Worm (Caenorhabditis elegans): ENCODE data around the gene prdx-6.

The prdx-6 gene

DNA sequence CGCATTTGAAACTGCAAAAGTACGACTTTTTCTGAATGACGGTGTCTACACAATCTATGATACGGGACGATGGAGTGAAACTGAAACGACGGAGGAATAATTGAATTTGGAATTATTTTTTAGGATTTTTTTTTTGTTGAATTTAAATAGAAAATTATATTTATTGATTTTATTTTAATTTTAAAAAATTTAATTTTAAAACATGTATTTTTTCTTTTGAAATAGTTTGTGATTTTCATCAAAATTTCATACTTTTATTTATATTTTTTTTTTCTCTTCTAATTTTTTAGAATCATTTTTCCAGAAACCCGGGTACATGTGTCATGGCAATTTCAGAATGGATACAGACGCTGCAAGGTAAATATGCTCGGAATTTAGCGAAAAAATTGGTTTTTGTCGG is 10.5 kb upstream of the prdx-6 start, which contains the start of gene Y38C1AA.1:
Gene Y38C1AA.1, plus strand, starts transcription at position 301 of the 400 bp plus-strand sequence.
- no peak for TF ChIP-seq unc-62 (GFP tag; optimal IDR thresholded peaks at IDR 0.05)

DNA sequence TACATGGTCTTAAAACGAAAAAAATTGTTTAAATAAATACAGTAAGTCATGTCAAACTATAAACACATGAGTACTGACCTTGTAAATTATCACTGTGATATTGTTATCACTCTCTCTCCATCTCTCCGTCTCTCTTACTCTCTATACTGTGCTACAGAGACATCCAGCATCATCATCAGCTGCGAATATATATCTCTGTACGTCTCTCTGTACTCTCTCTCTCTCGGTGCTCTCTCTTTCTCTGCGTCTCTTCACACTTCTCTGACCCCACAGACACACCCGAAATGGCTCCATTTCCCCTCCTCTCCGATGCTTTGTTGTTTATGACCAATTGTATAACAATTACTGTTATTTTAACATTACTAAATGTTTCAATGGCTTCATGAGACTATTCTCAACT is 7.8 kb upstream of the prdx-6 start:
- TF ChIP-seq unc-62 (GFP tag; optimal IDR thresholded peaks at IDR 0.05), result no peak

DNA sequence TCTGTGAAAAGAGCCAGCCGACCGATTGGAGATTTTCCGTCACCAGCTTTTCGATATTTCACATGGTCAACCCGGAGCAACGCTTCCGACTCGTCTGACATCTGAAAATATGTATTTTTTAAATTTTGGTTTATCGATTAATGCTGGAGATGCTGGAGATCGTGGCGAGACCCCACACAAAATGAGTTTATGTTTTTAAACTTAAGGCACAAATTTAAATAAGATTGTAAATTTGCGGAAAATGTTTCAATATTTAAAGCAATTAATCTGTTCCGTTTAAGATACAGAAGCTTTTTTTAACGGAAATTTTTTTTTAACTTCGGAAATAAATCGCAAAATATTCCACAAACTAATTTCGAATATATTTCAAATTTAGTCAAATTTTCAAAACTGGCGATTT is 13.3 kb downstream of the prdx-6 start, which contains the start of gene gtf-2H1:
Gene gtf-2H1, minus strand, starts transcription at position 101 of the 400 bp plus-strand sequence.
- no peak for TF ChIP-seq unc-62 (GFP tag; optimal IDR thresholded peaks at IDR 0.05)

DNA sequence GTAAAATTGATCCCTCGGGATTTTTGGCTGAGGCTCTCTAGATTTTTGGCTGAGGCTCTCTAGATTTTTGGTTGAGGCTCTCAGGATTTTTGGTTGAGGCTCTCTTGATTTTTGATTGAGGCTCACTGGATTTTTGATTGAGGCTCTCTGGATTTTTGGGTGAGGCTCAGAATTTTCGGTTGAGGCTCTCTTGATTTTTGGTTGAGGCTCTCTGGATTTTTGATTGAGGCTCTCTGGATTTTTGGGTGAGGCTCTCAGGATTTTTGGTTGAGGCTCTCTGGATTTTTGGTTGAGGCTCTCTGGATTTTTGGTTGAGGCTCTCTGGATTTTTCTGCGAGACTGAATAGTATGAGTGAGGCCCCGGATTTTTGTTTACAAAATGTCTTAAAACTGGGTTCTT is 17.8 kb downstream of the prdx-6 start:
- no peak for TF ChIP-seq unc-62 (GFP tag; optimal IDR thresholded peaks at IDR 0.05)

DNA sequence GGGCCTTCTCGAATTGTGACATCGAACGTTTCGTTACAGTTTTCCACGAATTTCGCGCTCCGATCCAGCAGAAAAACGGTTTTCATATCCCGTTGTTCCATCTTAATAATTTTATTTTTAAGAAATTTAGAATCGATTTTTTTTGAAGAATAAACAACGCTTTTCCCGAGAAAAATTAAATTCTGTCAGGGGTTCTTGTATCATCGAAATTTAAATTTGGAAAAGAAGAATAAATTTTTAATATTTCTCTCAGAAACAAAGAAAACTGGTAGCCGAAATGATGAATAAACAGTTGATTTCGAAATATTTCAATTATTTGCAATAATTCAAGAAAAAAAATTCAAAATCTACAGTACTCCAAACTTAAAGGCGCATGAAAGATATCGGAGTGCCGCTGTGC is 19.0 kb downstream of the prdx-6 start, which contains the start of gene ints-13:
Gene ints-13, minus strand, starts transcription at position 101 of the 400 bp plus-strand sequence.
- no peak for TF ChIP-seq unc-62 (GFP tag; optimal IDR thresholded peaks at IDR 0.05)

DNA sequence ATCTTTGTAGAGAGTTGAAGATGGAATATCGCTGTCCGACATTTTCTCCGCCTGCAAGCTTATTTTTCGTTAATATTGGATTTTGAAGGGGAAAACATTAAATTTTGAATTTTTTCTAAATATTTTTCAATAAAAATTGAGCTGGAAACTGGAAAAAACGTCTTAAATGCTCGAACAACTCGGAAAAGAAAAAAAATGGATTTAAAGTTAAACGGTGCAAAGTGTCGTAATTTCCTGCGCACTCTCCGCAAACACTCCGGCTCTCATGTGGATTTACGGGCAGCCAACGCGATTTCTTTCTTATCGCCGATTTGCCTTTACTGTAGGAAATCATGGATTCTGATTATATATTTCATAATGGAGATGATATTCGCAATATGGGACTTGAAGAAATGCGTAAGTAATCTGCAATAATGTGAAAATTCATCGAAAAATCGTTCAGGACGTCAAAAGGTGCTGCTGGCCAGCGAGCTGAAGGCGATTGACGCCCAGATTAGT is 22.0 kb downstream of the prdx-6 start, which contains the start of the genes fnta-1 and cogc-8:
Gene fnta-1, minus strand, starts transcription at position 51 of the 498 bp plus-strand sequence.
Gene cogc-8, plus strand, starts transcription at position 195 of the 498 bp plus-strand sequence.
- TF ChIP-seq unc-62 (GFP tag; optimal IDR thresholded peaks at IDR 0.05), result no peak

DNA sequence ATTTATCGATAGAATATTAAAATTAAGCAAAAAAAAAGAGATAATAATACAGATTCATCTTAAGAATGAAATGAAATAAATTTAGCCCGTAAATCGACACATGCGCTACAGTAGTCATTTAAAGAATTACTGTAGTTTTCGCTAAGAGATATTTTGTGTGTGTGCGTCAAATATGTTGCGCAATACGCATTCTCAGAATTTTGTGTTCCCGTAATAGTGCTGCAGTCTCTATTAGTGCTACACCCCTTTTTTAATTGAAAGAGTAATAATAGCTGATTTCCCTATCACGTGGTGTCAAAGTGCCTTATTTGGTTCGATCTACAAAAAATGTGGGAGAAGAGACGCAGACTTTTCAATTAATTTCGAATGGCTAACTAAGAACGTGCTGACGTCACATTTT is 25.9 kb downstream of the prdx-6 start:
- no peak for TF ChIP-seq unc-62 (GFP tag; optimal IDR thresholded peaks at IDR 0.05)

DNA sequence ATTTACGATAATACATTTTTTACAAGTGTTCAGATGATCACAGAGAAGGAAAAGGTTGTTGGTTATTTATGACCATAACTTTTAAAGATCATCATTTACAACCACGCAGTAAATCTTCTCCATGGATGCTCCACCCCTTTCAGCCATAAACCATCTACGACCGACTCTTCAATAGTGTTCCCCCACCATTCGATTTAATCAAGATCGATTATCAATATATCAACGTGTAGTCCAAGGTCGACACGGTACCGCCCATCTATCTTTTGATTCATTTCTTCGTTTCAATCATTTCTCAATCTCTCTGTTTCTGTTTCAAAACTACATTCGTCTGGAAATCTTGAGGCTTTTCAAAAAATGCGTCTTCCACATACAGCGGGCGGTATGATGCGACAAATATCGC is 26.5 kb downstream of the prdx-6 start, which contains the start of gene aass-1:
Gene aass-1, plus strand, starts transcription at position 301 of the 400 bp plus-strand sequence.
- no peak for TF ChIP-seq unc-62 (GFP tag; optimal IDR thresholded peaks at IDR 0.05)

DNA sequence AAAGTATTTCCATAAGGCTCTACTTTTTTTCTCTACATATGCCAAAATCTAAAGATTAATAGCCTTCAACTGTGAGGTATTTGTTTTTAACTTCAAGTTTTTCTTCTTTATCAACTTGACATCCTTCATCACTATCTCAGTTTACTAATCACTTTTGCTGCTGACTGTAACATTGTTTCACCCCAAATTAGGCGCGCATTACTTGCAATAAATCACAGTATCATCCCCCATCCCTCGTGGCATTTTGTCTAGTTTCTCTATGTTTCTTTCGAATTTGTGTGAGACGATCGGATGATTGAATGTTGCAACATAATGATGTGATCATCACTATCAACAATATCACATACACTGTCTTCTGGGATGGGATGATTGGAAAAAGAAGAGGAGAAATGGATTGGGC is 29.1 kb downstream of the prdx-6 start:
- no peak for TF ChIP-seq unc-62 (GFP tag; optimal IDR thresholded peaks at IDR 0.05)

DNA sequence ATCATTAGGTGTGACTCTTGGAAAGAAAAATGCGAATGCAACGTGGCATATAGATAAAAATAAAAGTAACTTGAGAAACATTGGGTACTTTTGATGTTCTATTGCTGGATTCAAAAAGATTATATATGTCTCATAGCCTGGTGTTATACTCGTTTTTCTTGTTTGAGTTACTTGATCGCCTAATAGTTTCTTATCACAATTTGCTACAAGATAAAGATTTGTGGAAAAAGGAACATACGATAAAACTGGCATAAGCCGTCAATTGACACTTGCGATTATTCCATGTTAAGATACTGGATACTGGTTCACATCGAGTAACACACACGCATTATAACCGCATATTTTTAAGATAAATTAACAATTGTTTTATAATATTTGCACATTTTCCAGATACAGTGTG is 34.1 kb downstream of the prdx-6 start, which contains the start of gene grl-19:
Gene grl-19, minus strand, starts transcription at position 101 of the 400 bp plus-strand sequence.
- TF ChIP-seq unc-62 (GFP tag; optimal IDR thresholded peaks at IDR 0.05), result no peak

DNA sequence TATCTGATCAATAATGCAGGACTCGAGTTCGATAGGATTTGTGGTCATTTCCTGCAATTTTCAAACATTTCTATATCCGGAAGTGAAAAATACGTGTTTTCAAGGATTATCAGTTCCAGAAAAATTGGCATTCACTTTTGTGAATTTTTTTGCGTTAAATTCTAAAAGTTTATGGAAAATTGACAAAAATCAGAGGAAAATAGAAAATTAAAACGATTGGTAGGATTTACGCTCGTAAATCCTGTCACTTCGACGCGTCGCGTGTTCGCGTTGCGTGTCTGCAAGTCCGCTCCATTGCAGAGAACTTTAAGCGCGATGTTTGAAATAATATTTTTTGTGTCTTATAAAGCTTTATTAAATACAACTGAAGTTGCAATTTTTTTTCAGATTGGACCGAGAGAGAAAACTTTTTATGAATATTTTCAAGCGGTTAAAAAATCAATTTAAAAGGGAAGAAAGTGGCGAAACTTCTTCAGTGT is 37.1 kb downstream of the prdx-6 start, which contains the start of gene rcat-1:
Gene rcat-1, minus strand, starts transcription at position 51 of the 479 bp plus-strand sequence.
- TF ChIP-seq unc-62 (GFP tag; optimal IDR thresholded peaks at IDR 0.05), result no peak

DNA sequence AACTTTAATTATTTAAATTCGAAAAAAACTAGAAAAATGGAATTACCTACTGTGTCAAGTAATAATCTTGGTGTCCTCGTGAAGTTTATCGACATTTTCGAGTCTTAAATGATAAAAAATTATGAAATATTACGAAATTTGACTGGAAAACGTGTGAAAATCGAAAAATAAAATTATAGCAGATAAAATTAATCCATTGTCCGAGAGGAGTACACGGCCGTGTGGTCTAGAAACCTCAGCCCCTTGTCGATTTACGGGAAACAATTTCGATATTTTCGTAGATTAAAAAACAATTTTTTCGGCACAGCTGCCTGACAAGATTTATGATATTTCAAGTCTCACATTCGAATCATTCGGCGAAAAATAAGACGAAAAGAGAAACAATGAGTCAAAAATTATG is 38.7 kb downstream of the prdx-6 start, which contains the start of gene R02D3.8:
Gene R02D3.8, minus strand, starts transcription at position 109 of the 400 bp plus-strand sequence.
- TF ChIP-seq unc-62 (GFP tag; optimal IDR thresholded peaks at IDR 0.05), result no peak

DNA sequence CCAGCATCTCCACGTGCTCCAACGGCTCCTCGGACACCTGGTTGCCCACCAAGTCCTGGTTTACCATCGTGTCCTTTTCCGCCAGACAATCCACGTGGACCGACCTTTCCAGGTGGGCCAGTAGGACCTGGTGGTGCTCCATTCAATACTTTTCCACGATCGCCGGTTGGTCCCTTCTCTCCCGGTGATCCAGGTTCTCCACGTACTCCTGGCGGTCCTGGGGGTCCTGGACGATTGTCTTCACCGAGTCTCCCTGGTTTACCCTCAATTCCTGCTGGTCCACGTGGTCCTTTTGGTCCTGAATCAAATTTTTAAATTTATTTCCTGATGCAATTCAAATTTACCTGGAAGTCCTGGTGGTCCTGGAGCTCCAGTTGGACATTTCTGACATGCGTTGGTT is 40.0 kb downstream of the prdx-6 start:
- TF ChIP-seq unc-62 (GFP tag; optimal IDR thresholded peaks at IDR 0.05), result no peak

DNA sequence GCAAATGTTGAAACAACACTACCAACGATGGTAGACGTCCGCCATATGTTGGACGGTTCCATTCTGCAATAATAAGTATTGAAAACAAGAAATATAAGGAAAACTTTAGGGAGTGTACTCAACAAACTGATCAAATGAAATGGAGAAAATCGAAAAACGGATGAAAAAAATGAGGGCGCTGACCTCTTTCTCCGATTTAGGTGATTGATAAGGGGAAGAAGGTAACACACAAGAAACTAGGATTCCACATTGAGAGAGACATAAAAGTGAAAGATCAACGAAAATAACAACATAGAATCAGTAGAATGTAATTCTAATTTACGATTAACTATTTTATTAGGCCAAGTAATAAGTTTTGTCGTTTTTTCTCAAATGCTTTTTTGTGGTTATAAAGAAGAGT is 40.8 kb downstream of the prdx-6 start, which contains the start of gene dpy-9:
Gene dpy-9, minus strand, starts transcription at position 63 of the 400 bp plus-strand sequence.
- no peak for TF ChIP-seq unc-62 (GFP tag; optimal IDR thresholded peaks at IDR 0.05)

DNA sequence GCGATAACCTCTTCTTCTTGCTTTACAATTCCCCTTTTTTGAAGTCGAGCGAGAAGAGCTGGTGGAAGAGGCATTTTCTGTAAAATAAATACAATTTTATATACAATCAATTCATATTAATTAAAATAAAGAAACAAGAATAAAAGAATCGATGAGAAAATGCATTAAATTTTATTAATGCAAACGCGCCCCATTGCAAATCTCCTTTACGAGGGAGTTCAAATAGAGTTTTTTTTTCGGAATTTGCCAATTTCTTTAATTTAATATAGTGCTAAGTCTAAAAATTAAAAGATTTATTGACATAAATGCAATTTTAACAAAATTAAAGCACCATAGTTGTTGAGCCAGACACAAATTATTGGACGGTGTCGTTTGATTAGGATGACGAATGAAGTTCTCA is 43.3 kb downstream of the prdx-6 start, which contains the start of gene pqbp-1.1:
Gene pqbp-1.1, minus strand, starts transcription at position 77 of the 400 bp plus-strand sequence.
- TF ChIP-seq unc-62 (GFP tag; optimal IDR thresholded peaks at IDR 0.05), result no peak

DNA sequence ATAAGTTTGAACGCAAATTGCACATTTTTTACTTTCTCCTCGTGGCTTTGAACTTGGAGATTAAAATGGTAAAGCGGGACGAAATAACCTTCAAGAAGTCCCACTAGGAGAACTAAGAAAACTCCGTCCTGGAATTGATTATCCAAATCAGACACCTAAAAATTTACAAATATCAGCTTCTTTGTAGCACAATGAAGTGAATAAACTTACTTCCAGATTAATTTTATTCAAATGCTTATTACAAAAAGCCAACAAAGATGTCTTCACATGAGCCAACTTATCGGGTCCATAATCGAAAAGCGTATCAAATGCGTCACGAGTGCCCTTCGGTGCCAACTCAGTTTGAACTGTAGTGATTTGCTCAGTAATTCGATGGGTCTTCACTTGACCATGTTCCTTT is 44.1 kb downstream of the prdx-6 start:
- no peak for TF ChIP-seq unc-62 (GFP tag; optimal IDR thresholded peaks at IDR 0.05)

DNA sequence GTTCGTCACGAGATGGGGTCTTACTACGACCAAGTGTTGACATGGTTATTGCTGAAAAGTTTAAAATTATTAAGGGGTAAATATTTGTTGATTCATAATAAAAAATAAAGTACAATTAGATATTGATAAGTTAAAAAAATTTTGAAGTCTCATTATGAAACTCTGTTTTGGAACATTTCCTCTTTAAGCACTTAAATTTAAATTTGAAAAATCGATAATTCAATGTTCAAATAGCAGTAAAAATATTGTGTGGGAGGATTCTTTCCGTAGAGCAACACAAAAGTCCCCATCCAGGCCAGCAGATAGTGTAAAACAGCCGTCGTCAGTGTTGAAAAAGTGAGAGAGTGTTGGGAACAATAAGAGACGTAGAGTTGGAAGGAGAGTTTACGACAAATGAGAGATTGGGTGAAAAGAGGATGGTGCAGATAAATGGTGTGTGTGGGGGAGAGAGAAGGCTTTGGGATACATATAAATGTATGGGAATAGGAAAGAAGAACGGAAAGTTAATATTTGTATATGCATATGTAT is 45.9 kb downstream of the prdx-6 start, which contains the start of gene pat-6:
Gene pat-6, minus strand, starts transcription at position 51 of the 528 bp plus-strand sequence.
- TF ChIP-seq unc-62 (GFP tag; optimal IDR thresholded peaks at IDR 0.05), result no peak
